Fruit fly (Drosophila melanogaster) whole organism, embryonic: ENCODE measurements around the gene CG18095.

ENCODE experiments used
- CG10431 ChIP-seq: fragments of 200-800 bp; sonication (Bioruptor generic); optimal IDR thresholded peaks from 3 replicates; lab custom pipeline; 2018; ENCODE audit warnings: missing biosample characterization, mild to moderate bottlenecking, missing genetic modification characterization
- CG13894 ChIP-seq: fragments of 200-800 bp; sonication (Bioruptor generic); optimal IDR thresholded peaks from 3 replicates; lab custom pipeline; 2018; ENCODE audit warnings: missing biosample characterization, mild to moderate bottlenecking, missing genetic modification characterization, moderate library complexity
- CG14860 ChIP-seq: fragments of 200-800 bp; sonication (Bioruptor generic); IDR thresholded peaks from 3 replicates; pipeline ENCODE4 v1.3.6; 2022; ENCODE audit warnings: missing biosample characterization, missing genetic modification characterization; ENCODE audit not compliant: partially characterized antibody
- CG3065 ChIP-seq: fragments of 200-800 bp; sonication (Bioruptor generic); optimal IDR thresholded peaks from 2 replicates; lab custom pipeline; 2016; ENCODE audit warnings: missing biosample characterization, missing genetic modification characterization
- Mes4 ChIP-seq: fragments of 200-800 bp; sonication (Bioruptor generic); optimal IDR thresholded peaks from 2 replicates; lab custom pipeline; 2016; ENCODE audit warnings: missing biosample characterization, missing genetic modification characterization
- Oaz ChIP-seq: fragments of 200-800 bp; sonication (Bioruptor generic); IDR thresholded peaks from 2 replicates; pipeline ENCODE4 v1.3.6; 2022; ENCODE audit warnings: missing biosample characterization, missing genetic modification characterization
- Xrp1 ChIP-seq: fragments of 200-800 bp; sonication (Bioruptor generic); IDR thresholded peaks from 2 replicates; pipeline ENCODE4 v1.3.6; 2022; ENCODE audit warnings: missing biosample characterization, missing genetic modification characterization
- br ChIP-seq: fragments of >200 bp; optimal IDR thresholded peaks from 2 replicates; lab custom pipeline; 2017
- hbn ChIP-seq: fragments of 200-800 bp; sonication (Bioruptor generic); IDR thresholded peaks from 2 replicates; pipeline ENCODE4 v1.3.6; 2022; ENCODE audit warnings: missing biosample characterization, missing genetic modification characterization; ENCODE audit not compliant: partially characterized antibody
- pum ChIP-seq: fragments of 200-800 bp; sonication (Bioruptor generic); optimal IDR thresholded peaks from 2 replicates; lab custom pipeline; 2016; ENCODE audit warnings: missing biosample characterization, missing genetic modification characterization
- sens-2 ChIP-seq: fragments of 200-800 bp; sonication (Bioruptor generic); IDR thresholded peaks from 2 replicates; pipeline ENCODE4 v1.3.6; 2022; ENCODE audit warnings: missing biosample characterization, missing genetic modification characterization
- sisA ChIP-seq: fragments of 200-800 bp; sonication (Bioruptor generic); IDR thresholded peaks from 2 replicates; pipeline ENCODE4 v1.3.6; 2022; ENCODE audit warnings: missing biosample characterization, missing genetic modification characterization
- tap ChIP-seq: fragments of 200-800 bp; optimal IDR thresholded peaks from 3 replicates; lab custom pipeline; 2019; ENCODE audit warnings: missing biosample characterization, mild to moderate bottlenecking, missing genetic modification characterization, moderate library complexity
- wdn ChIP-seq: fragments of 200-800 bp; sonication (Bioruptor generic); IDR thresholded peaks from 2 replicates; pipeline ENCODE4 v1.3.6; 2022; ENCODE audit warnings: missing biosample characterization, missing genetic modification characterization

DNA sequence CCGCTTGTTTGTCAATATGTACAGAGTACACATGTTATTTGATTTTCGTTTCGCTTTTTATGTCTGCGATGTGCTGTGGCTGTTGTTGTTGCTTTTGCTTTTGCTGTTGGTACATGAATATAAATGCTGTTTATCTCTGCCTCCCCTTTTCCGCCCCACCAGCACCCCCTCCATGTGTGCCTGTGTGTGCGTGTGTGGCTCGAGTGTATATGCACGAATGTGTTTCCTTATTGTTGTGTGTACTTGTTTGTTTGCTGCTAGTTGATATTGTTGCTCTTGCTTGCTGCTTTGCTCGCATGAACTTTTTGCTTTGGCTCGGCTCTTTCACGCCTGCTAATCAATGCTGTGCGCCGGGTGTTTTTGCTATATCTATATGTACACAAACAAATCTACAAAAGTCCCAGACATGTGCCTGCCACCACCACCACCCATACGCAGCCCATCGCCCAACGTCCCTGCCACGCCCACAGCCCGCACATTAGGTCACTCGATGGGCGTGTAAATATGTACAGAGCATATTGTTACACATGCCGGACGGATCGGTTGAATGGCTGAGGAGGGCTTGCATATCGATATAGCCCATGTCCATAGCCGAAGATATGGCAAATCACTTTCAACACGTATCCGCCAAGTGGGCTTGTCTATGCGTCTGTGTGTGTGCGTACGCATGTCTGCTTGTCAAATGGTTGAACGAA lies 7.1 kb downstream of the CG18095 start:
- TF ChIP-seq CG13894 (tag; lab: Kevin White, UChicago) (peak; percentile 98), Oaz (GFP tag; lab: Robert Waterston, UW) (peak; percentile 94), CG14860 (0 out of 3 replicates have a peak, but pooled peaks have one; percentile 43), hbn (GFP tag; lab: Robert Waterston, UW) (no peak), sens-2 (peak; percentile 98), Xrp1 (GFP tag; lab: Robert Waterston, UW) (peak; percentile 99), sisA (GFP tag; lab: Robert Waterston, UW) (peak; percentile 89), CG3065 (peak; percentile 99), Mes4 (GFP tag; lab: Kevin White, UChicago) (peak; percentile 100), CG10431 (GFP tag; lab: Kevin White, UChicago) (peak; percentile 100), pum (GFP tag; lab: Kevin White, UChicago) (peak; percentile 97), wdn (GFP tag; lab: Robert Waterston, UW) (peak; percentile 95), br (lab: Kevin White, UChicago) (no peak), tap (peak; percentile 99)
